Worm (Caenorhabditis elegans) whole organism, L3 larva: ENCODE data around the gene Y55F3AM.5.

ENCODE experiments used
- R02D3.7 ChIP-seq: fragments of 150-350 bp; optimal IDR thresholded peaks from 2 replicates; lab custom pipeline; 2014; ENCODE audit warnings: missing biosample characterization, missing genetic modification characterization
- ZK546.5 ChIP-seq: sonication (generic microtip); optimal IDR thresholded peaks from 2 replicates; lab custom pipeline; 2017; ENCODE audit warnings: missing biosample characterization, missing genetic modification characterization
- aly-2 ChIP-seq: fragments of 150-350 bp; optimal IDR thresholded peaks from 2 replicates; lab custom pipeline; 2014; ENCODE audit warnings: missing biosample characterization, missing genetic modification characterization
- ama-1 ChIP-seq: fragments of 150-350 bp; optimal IDR thresholded peaks from 2 replicates; lab custom pipeline; 2018
- ceh-16 ChIP-seq: sonication (generic microtip); optimal IDR thresholded peaks from 2 replicates; lab custom pipeline; 2017; ENCODE audit warnings: missing biosample characterization, missing genetic modification characterization
- ceh-28 ChIP-seq: fragments of 150-350 bp; optimal IDR thresholded peaks from 2 replicates; lab custom pipeline; 2014; ENCODE audit warnings: missing biosample characterization, missing genetic modification reagents, missing genetic modification characterization
- ceh-82 ChIP-seq: fragments of 150-350 bp; optimal IDR thresholded peaks from 2 replicates; lab custom pipeline; 2014; ENCODE audit warnings: missing biosample characterization, missing genetic modification characterization
- ceh-9 ChIP-seq: sonication (generic microtip); optimal IDR thresholded peaks from 2 replicates; lab custom pipeline; 2018; ENCODE audit warnings: missing biosample characterization, missing genetic modification characterization
- egl-27 ChIP-seq: sonication (generic microtip); optimal IDR thresholded peaks from 4 replicates; lab custom pipeline; 2017; ENCODE audit warnings: missing biosample characterization, missing genetic modification reagents, missing genetic modification characterization
- egl-5 ChIP-seq: fragments of 150-350 bp; optimal IDR thresholded peaks from 2 replicates; lab custom pipeline; 2017; ENCODE audit warnings: missing biosample characterization, missing genetic modification reagents, missing genetic modification characterization, inconsistent platforms
- elt-1 ChIP-seq: fragments of 150-350 bp; optimal IDR thresholded peaks from 2 replicates; lab custom pipeline; 2014; ENCODE audit warnings: missing biosample characterization, missing genetic modification characterization
- elt-2 ChIP-seq: sonication (generic microtip); optimal IDR thresholded peaks from 2 replicates; lab custom pipeline; 2016; ENCODE audit warnings: missing genetic modification reagents, mild to moderate bottlenecking, missing genetic modification characterization, missing compliant biosample characterization
- elt-3 ChIP-seq, 3 experiments: fragments of 150-350 bp in 1 of 3; sonication (generic microtip) in 2 of 3; optimal IDR thresholded peaks; 2 replicates in 2 of 3; 4 replicates in 1 of 3; lab custom pipeline; 2014 to 2017; ENCODE audit warnings: missing biosample characterization in 3 of 3, missing genetic modification characterization in 3 of 3
- fkh-10 ChIP-seq: sonication (generic microtip); optimal IDR thresholded peaks from 2 replicates; lab custom pipeline; 2017; ENCODE audit warnings: missing biosample characterization, missing genetic modification reagents, missing genetic modification characterization
- fkh-2 ChIP-seq: fragments of 150-350 bp; optimal IDR thresholded peaks from 2 replicates; lab custom pipeline; 2014; ENCODE audit warnings: missing biosample characterization, missing genetic modification reagents, missing genetic modification characterization
- hmg-11 ChIP-seq: sonication (generic microtip); optimal IDR thresholded peaks from 2 replicates; lab custom pipeline; 2016; ENCODE audit warnings: missing genetic modification characterization, missing compliant biosample characterization
- jun-1 ChIP-seq: fragments of 150-350 bp; optimal IDR thresholded peaks from 2 replicates; lab custom pipeline; 2014; ENCODE audit warnings: missing biosample characterization, missing genetic modification reagents, missing genetic modification characterization
- lin-15B ChIP-seq: fragments of 150-350 bp; optimal IDR thresholded peaks from 2 replicates; lab custom pipeline; 2014; ENCODE audit warnings: missing biosample characterization, missing genetic modification characterization
- lsy-12 ChIP-seq: sonication (generic microtip); optimal IDR thresholded peaks from 2 replicates; lab custom pipeline; 2016; ENCODE audit warnings: mild to moderate bottlenecking, missing genetic modification characterization, missing compliant biosample characterization
- mml-1 ChIP-seq: fragments of 150-350 bp; sonication (generic microtip); optimal IDR thresholded peaks from 3 replicates; lab custom pipeline; 2014; ENCODE audit warnings: missing biosample characterization, missing genetic modification characterization
- nfya-1 ChIP-seq: sonication (generic microtip); optimal IDR thresholded peaks from 2 replicates; lab custom pipeline; 2017; ENCODE audit warnings: missing genetic modification characterization, mild to moderate bottlenecking, missing compliant biosample characterization, antibody characterized with exemption, moderate library complexity; ENCODE audit not compliant: insufficient read depth
- nhr-12 ChIP-seq: fragments of 150-350 bp; optimal IDR thresholded peaks from 2 replicates; lab custom pipeline; 2014; ENCODE audit warnings: missing biosample characterization, missing genetic modification characterization
- nhr-23 ChIP-seq: fragments of 150-350 bp; optimal IDR thresholded peaks from 2 replicates; lab custom pipeline; 2014; ENCODE audit warnings: missing biosample characterization, missing genetic modification reagents, missing genetic modification characterization
- nhr-28 ChIP-seq: fragments of 150-350 bp; optimal IDR thresholded peaks from 2 replicates; lab custom pipeline; 2014; ENCODE audit warnings: missing biosample characterization, missing genetic modification characterization
- nhr-43 ChIP-seq: sonication (generic microtip); optimal IDR thresholded peaks from 2 replicates; lab custom pipeline; 2016; ENCODE audit warnings: mild to moderate bottlenecking, missing genetic modification characterization, missing compliant biosample characterization; ENCODE audit not compliant: poor library complexity, severe bottlenecking
- nhr-67 ChIP-seq: fragments of 150-350 bp; optimal IDR thresholded peaks from 2 replicates; lab custom pipeline; 2014; ENCODE audit warnings: missing biosample characterization, missing genetic modification characterization
- nhr-76 ChIP-seq: fragments of 150-350 bp; sonication (generic microtip); optimal IDR thresholded peaks from 5 replicates; lab custom pipeline; 2014; ENCODE audit warnings: missing biosample characterization, missing genetic modification characterization
- nhr-77 ChIP-seq: fragments of 150-350 bp; optimal IDR thresholded peaks from 2 replicates; lab custom pipeline; 2014; ENCODE audit warnings: missing biosample characterization, missing genetic modification characterization
- pqm-1 ChIP-seq: fragments of 150-350 bp; optimal IDR thresholded peaks from 2 replicates; lab custom pipeline; 2017; ENCODE audit warnings: missing biosample characterization, missing genetic modification characterization, inconsistent platforms
- sea-2 ChIP-seq: fragments of 150-350 bp; sonication (generic microtip); optimal IDR thresholded peaks from 4 replicates; lab custom pipeline; 2014; ENCODE audit warnings: missing biosample characterization, missing genetic modification reagents, missing genetic modification characterization
- tbx-2 ChIP-seq: sonication (generic microtip); optimal IDR thresholded peaks from 2 replicates; lab custom pipeline; 2016; ENCODE audit warnings: mild to moderate bottlenecking, missing genetic modification characterization, missing compliant biosample characterization
- unc-39 ChIP-seq: sonication (generic microtip); optimal IDR thresholded peaks from 4 replicates; lab custom pipeline; 2017; ENCODE audit warnings: missing biosample characterization, missing genetic modification characterization
- ztf-11 ChIP-seq: fragments of 150-350 bp; optimal IDR thresholded peaks from 2 replicates; lab custom pipeline; 2014; ENCODE audit warnings: missing biosample characterization, missing genetic modification characterization
- ztf-4 ChIP-seq: fragments of 150-350 bp; optimal IDR thresholded peaks from 2 replicates; lab custom pipeline; 2014; ENCODE audit warnings: missing biosample characterization, missing genetic modification characterization

The Y55F3AM.5 gene

DNA sequence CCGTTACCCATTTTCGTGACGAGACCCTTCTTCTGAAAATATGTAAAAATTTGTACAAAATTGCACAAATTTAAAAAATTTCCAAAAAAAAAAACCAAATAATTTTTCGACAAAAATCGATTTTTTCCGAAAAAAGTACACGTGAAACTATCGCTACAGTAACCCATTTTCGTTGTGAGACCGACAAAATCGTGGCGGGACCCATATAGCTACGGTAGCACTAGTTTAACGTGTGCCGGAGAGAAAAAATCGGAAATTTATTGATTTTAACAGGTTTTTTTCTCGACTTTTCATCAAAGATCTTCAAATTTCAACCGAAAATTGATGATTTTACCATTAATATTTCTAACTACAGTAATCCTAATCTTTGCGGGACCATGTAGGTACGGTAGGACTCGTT, 38.8 kb upstream of the Y55F3AM.5 start:
- TF ChIP-seq ceh-82 (tag; lab: Kevin White, UChicago) = no peak
- TF ChIP-seq elt-2 (tag; lab: Kevin White, UChicago) = no peak
- no peak for TF ChIP-seq fkh-2 (tag; lab: Kevin White, UChicago)

DNA sequence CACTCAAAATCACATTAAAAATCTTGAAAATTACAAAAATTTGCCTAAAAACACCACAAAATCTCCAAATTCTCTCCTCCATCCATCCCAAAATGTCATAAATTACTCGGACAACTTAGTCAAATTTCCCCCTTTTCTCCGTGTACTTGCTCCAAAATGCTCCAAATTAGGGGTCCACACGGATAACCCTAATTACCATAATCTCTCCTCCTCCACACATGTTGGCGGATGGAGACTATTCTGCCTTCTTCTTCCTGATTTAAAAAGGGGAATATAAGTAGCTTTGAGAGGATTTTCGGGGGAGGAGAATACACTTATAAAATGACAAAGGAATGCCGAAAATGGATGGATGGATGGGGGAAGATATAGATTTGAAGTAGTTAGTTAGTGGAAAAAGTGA, 37.2 kb upstream of the Y55F3AM.5 start:
- TF ChIP-seq fkh-10 (GFP tag; lab: Kevin White, UChicago) = peak; percentile 14
- TF ChIP-seq hmg-11 (tag; lab: Kevin White, UChicago) = no peak

DNA sequence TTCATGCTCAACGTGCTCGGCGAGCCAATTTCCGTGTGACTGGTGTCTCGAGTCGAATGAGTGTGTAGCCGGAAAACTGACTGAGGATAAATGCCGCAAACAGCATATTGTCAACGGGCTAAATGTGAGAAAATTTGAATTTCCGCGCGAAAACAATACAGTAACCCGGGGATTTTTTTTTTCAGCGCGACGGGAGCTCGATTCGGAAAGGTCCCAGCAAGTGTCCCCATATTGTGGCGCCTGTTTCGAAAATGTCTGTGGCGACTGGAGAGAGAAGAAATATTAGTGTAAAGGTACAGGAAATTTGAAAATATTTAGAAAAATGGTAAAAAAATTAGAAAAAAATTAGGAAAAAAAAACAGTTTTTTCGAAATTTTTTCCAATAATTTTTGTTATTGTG, 27.9 kb upstream of the Y55F3AM.5 start:
- TF ChIP-seq egl-5 (no peak), ceh-16 (tag; lab: Kevin White, UChicago) (no peak), nhr-12 (tag; lab: Kevin White, UChicago) (no peak), mml-1 (tag; lab: Kevin White, UChicago) (no peak), ceh-9 (tag; lab: Kevin White, UChicago) (no peak), ztf-11 (tag; lab: Kevin White, UChicago) (no peak), nhr-76 (tag; lab: Kevin White, UChicago) (no peak), aly-2 (tag; lab: Kevin White, UChicago) (no peak), ztf-4 (no peak), unc-39 (tag; lab: Kevin White, UChicago) (no peak), elt-1 (tag; lab: Kevin White, UChicago) (no peak), ZK546.5 (tag; lab: Kevin White, UChicago) (no peak), pqm-1 (tag; lab: Kevin White, UChicago) (no peak), nhr-43 (tag; lab: Kevin White, UChicago) (no peak), R02D3.7 (tag; lab: Kevin White, UChicago) (no peak), elt-3 (tag; optimal IDR thresholded peaks at IDR 0.05; lab: Kevin White, UChicago) (no peak), lin-15B (tag; lab: Kevin White, UChicago) (no peak)

DNA sequence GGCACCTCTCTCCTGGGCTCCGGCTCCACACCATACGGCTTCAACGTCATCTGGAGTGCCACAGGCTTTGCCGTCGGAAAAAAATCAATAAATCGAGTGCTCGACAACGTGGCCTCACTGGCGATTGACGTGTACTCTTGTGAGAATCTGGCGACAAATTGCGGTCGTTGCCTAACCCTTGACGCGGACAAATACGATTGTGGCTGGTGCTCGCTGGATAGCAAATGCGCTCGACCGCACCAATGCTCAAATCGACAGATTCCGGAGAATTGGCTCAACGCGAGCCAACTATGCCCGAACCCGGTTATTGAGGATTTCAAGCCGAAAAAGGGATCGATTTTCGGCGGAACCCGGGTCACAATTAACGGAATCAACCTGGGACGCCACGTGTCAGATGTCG, 26.6 kb upstream of the Y55F3AM.5 start:
- TF ChIP-seq elt-2 (tag; lab: Kevin White, UChicago) (no peak), aly-2 (tag; lab: Kevin White, UChicago) (no peak), R02D3.7 (tag; lab: Kevin White, UChicago) (no peak), lsy-12 (no peak), nhr-67 (no peak), ceh-16 (tag; lab: Kevin White, UChicago) (no peak), nhr-28 (no peak), jun-1 (tag; lab: Kevin White, UChicago) (no peak), ztf-11 (tag; lab: Kevin White, UChicago) (no peak), mml-1 (tag; lab: Kevin White, UChicago) (no peak), ama-1 (lab: Kevin White, UChicago) (no peak), nfya-1 (tag; lab: Kevin White, UChicago) (no peak), tbx-2 (tag; lab: Kevin White, UChicago) (no peak), nhr-23 (tag; lab: Kevin White, UChicago) (no peak), pqm-1 (tag; lab: Kevin White, UChicago) (no peak), egl-27 (tag; lab: Kevin White, UChicago) (no peak), lin-15B (tag; lab: Kevin White, UChicago) (no peak), fkh-2 (tag; lab: Kevin White, UChicago) (no peak), unc-39 (tag; lab: Kevin White, UChicago) (no peak), sea-2 (no peak)
- TF ChIP-seq, all 47 proteins: peak for 0

DNA sequence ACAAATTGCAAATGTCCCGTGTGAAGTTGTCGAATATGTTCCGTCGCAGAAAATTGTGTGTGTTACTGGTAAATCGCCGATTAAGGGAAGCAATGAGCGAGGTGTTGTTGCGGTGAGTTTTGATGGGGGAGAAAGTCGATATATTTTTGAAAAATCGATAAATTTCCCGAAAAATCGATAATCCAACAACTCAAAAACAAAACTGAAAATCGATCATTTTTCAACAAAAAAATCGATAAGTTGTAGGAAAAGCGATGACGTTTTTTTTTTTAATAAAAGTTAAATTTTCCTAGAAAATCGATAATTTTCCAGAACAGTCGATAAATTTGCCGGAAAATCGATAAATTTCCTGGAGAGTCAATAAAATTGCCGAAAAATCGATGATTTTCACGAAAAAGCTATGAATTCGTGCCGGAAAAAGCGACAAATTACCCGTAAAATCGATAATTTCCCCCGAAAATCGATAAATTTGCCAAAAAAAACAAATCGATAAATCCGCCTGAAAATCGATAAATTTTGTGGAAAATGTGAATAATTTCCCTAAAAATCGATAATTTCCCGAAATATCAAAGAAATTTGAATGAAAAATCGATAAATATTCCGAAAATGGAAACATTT, 26.1 kb upstream of the Y55F3AM.5 start:
- TF ChIP-seq nhr-77 (tag; lab: Kevin White, UChicago) (no peak), ceh-28 (tag; lab: Kevin White, UChicago) (peak; percentile 87)
